Worm (Caenorhabditis elegans) whole organism, late embryonic: Measurements from ENCODE around the gene cit-1.1.

Experiments used
- dve-1 ChIP-seq: sonication (generic microtip); optimal IDR thresholded peaks from 2 replicates; lab custom pipeline; 2017; ENCODE audit warnings: antibody characterized with exemption, mild to moderate bottlenecking, missing genetic modification characterization, missing compliant biosample characterization
- ets-4 ChIP-seq: sonication (generic microtip); optimal IDR thresholded peaks from 2 replicates; lab custom pipeline; 2016; ENCODE audit warnings: missing genetic modification characterization, missing compliant biosample characterization
- fkh-10 ChIP-seq: fragments of 150-350 bp; optimal IDR thresholded peaks from 2 replicates; lab custom pipeline; 2014; ENCODE audit warnings: missing biosample characterization, missing genetic modification reagents, missing genetic modification characterization
- fkh-6 ChIP-seq: sonication (generic microtip); optimal IDR thresholded peaks from 2 replicates; lab custom pipeline; 2016; ENCODE audit warnings: missing genetic modification characterization, missing compliant biosample characterization
- npax-4 ChIP-seq: sonication (generic microtip); optimal IDR thresholded peaks from 2 replicates; lab custom pipeline; 2016; ENCODE audit warnings: missing genetic modification characterization, missing compliant biosample characterization
- pag-3 ChIP-seq: sonication (generic microtip); optimal IDR thresholded peaks from 2 replicates; lab custom pipeline; 2016; ENCODE audit warnings: missing compliant biosample characterization, missing genetic modification characterization, borderline replicate concordance
- sox-4 ChIP-seq: sonication (generic microtip); optimal IDR thresholded peaks from 2 replicates; lab custom pipeline; 2017; ENCODE audit warnings: mild to moderate bottlenecking, missing genetic modification characterization, inconsistent platforms, missing compliant biosample characterization

DNA sequence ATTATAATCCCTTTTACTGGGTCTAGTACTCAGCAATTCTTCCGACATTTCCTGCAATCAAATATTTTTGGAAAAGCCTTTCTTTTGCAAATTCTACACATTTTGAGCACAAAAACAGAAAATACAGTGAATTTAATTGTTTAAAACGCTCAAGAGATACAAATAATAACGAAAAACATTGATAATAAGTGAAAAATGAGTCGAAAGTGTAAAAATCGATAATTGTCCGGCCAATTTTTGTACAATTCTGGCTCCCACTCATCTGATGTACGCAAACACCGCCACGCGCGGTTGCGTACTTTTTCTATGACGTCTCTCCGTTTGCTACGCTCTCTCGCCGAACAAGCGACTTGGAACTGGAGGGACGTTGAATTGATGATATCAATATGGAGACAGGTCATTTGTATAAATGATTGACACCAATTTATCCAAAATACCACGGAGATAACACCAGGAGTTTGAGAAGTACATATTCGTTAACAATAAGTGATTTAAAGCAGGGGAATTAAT, 11.3 kb upstream of the cit-1.1 start, which contains the start of gene lin-36:
- TF ChIP-seq dve-1 (tag; lab: Kevin White, UChicago) (no peak), sox-4 (tag; lab: Kevin White, UChicago) (no peak), npax-4 (tag; lab: Kevin White, UChicago) (no peak), fkh-6 (tag; lab: Kevin White, UChicago) (no peak), fkh-10 (GFP tag; lab: Kevin White, UChicago) (no peak), pag-3 (tag; lab: Kevin White, UChicago) (no peak), ets-4 (tag; lab: Kevin White, UChicago) (no peak)
